In the genomic region with DNA sequence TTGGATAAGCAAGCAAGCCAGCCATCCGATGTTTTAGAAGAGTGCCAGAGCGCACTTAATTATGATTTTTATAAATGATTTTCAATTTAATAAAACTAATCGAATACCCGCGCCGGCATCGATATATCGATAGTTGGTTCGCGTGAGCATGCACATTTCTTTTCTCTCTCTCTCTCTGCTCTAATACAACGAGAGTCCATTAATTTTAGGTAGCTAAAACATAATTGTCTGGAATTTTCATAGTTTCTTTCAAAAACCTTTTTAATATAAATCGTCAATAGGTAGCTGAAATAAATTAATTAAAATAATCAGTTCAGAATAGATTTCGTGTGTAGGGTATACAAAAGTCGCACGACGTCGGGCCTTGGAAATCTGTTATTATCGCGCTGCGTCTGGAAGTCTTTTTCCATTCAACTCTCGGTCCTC, we compare ENCODE assay signal across 1 fruit fly cellular context.
TF ChIP-seq lines count a peak whose summit lies in the region.

A gene (plus strand): TSS at position 408 of the 426 bp plus-strand sequence.

TF ChIP-seq in whole organism, embryonic, 481 proteins besides CTCF, POLR2A, EP300 and RAD21 (continued from another document):
- TF ChIP-seq bcd (GFP tag; optimal IDR thresholded peaks at IDR 0.05; lab: Kevin White, UChicago) = peak; percentile 100
- peak; percentile 99 for TF ChIP-seq CG13894 (tag; optimal IDR thresholded peaks at IDR 0.05; lab: Kevin White, UChicago)
- TF ChIP-seq Dip3 (GFP tag; optimal IDR thresholded peaks at IDR 0.05; lab: Kevin White, UChicago) = peak; percentile 99
- TF ChIP-seq CG11398 (GFP tag; optimal IDR thresholded peaks at IDR 0.05; lab: Kevin White, UChicago) = peak; percentile 99
- peak; percentile 99 for TF ChIP-seq CG17612 (GFP tag; IDR thresholded peaks at IDR 0.05; lab: Robert Waterston, UW)
- TF ChIP-seq CG10959 (GFP tag; IDR thresholded peaks at IDR 0.05; lab: Robert Waterston, UW) = peak; percentile 100
